Worm (Caenorhabditis elegans) whole organism, L4 larva: ENCODE data around the gene F47B10.6.

Experiments used
- T26A8.4 ChIP-seq: fragments of 200-800 bp; sonication (Bioruptor generic); IDR thresholded peaks from 2 replicates; pipeline ENCODE4 v1.3.6; 2022; ENCODE audit warnings: missing genetic modification characterization, missing compliant biosample characterization
- aly-2 ChIP-seq: sonication (generic microtip); optimal IDR thresholded peaks from 2 replicates; lab custom pipeline; 2018; ENCODE audit warnings: missing biosample characterization, missing genetic modification characterization
- daf-16 ChIP-seq, 3 experiments: sonication (generic microtip); optimal IDR thresholded peaks; 2 replicates each; lab custom pipeline; 2016 to 2017; ENCODE audit warnings: missing genetic modification characterization in 3 of 3, missing genetic modification reagents in 3 of 3, mild to moderate bottlenecking in 2 of 3, missing compliant biosample characterization in 2 of 3, missing biosample characterization in 1 of 3, moderate library complexity in 1 of 3
- dpl-1 ChIP-seq: fragments of 150-350 bp; optimal IDR thresholded peaks from 2 replicates; lab custom pipeline; 2014; ENCODE audit warnings: missing biosample characterization, missing genetic modification reagents, missing genetic modification characterization
- hif-1 ChIP-seq, 2 experiments: sonication (generic microtip); optimal IDR thresholded peaks; 2 replicates each; lab custom pipeline; 2016 to 2017; ENCODE audit warnings: missing compliant biosample characterization in 2 of 2, missing genetic modification characterization in 2 of 2, missing genetic modification reagents in 2 of 2, missing genotype in 2 of 2, mild to moderate bottlenecking in 1 of 2
- lin-13 ChIP-seq: fragments of 150-350 bp; optimal IDR thresholded peaks from 2 replicates; lab custom pipeline; 2014; ENCODE audit warnings: missing biosample characterization, missing genetic modification reagents, missing genetic modification characterization
- lin-15B ChIP-seq: fragments of 150-350 bp; sonication (generic microtip); optimal IDR thresholded peaks from 3 replicates; lab custom pipeline; 2014; ENCODE audit warnings: missing biosample characterization, missing genetic modification characterization
- lin-39 ChIP-seq: fragments of 150-350 bp; optimal IDR thresholded peaks from 2 replicates; lab custom pipeline; 2014; ENCODE audit warnings: missing biosample characterization, missing genetic modification reagents, missing genetic modification characterization
- lir-3 ChIP-seq: sonication (generic microtip); optimal IDR thresholded peaks from 2 replicates; lab custom pipeline; 2016; ENCODE audit warnings: mild to moderate bottlenecking, missing genetic modification characterization, missing compliant biosample characterization
- nhr-11 ChIP-seq: fragments of 150-350 bp; optimal IDR thresholded peaks from 2 replicates; lab custom pipeline; 2014; ENCODE audit warnings: missing biosample characterization, missing genetic modification characterization
- nhr-28 ChIP-seq: fragments of 150-350 bp; optimal IDR thresholded peaks from 2 replicates; lab custom pipeline; 2014; ENCODE audit warnings: missing biosample characterization, missing genetic modification characterization
- nhr-76 ChIP-seq: fragments of 150-350 bp; optimal IDR thresholded peaks from 2 replicates; lab custom pipeline; 2014; ENCODE audit warnings: missing biosample characterization, missing genetic modification characterization
- pha-4 ChIP-seq, 2 experiments: fragments of 150-350 bp in 1 of 2; fragments of 200-800 bp in 1 of 2; sonication (Bioruptor generic) in 1 of 2; IDR thresholded peaks in 1 of 2; optimal IDR thresholded peaks in 1 of 2; 2 replicates each; pipeline versions ENCODE4 v1.3.6 to Lab custom; 2014 to 2022; ENCODE audit warnings: missing genetic modification characterization in 2 of 2, missing genetic modification reagents in 2 of 2, missing biosample characterization in 1 of 2, missing compliant biosample characterization in 1 of 2
- skn-1 ChIP-seq: fragments of 150-350 bp; optimal IDR thresholded peaks from 2 replicates; lab custom pipeline; 2014; ENCODE audit warnings: missing biosample characterization, missing genetic modification characterization

DNA sequence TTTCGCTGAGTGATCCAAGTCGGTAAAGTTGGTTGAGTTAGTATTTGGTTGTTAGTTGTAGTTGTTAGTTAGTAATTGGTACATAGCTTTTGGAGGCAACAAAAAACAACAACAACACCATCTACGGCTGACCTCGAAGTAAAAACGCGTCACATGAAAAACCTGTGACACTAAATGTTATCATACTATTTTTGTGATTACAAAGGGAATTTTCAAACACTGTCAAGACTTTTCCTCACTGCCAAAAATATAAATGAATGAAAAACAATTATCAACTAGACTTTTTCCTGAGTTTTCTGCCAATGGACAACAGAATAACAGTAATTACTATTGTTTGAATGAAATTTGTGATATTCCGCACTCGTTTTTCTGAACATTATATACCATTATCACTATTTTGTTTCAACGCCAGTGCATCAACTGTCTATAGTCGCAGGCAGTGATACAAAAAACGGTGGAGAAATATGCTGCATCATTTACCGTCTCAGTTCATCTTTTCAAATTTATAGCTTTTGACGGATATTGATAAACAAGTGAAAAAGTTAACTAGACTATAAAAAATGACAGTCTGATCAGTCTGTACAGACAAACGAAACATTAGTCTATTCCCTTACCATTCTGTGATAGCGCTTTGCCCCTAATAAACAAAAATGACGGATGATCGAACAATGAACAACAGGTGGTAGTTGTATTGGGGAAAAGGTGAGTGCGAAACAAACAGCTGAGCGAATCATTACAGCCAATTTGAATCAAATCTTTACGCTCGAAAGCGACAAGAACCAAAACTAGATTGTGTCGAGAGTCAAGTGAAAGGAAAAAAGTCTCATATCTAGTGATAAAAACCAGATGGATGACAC, 26.3 kb downstream of the F47B10.6 start:
- TF ChIP-seq nhr-11 (tag; lab: Kevin White, UChicago) (no peak), dpl-1 (GFP tag; lab: Kevin White, UChicago) (no peak), pha-4 (GFP tag; IDR thresholded peaks at IDR 0.05; lab: Robert Waterston, UW) (no peak), pha-4 (tag; optimal IDR thresholded peaks at IDR 0.05; lab: Kevin White, UChicago) (no peak), lin-15B (no peak), daf-16 (GFP tag; optimal IDR thresholded peaks at IDR 0.05; lab: Kevin White, UChicago) (no peak), daf-16 (tag; optimal IDR thresholded peaks at IDR 0.05; lab: Kevin White, UChicago) (peak; percentile 80), nhr-76 (tag; lab: Kevin White, UChicago) (no peak), aly-2 (tag; lab: Kevin White, UChicago) (no peak), lir-3 (tag; lab: Kevin White, UChicago) (no peak), nhr-28 (no peak), skn-1 (no peak), hif-1 (tag; optimal IDR thresholded peaks at IDR 0.05; lab: Kevin White, UChicago) (no peak), lin-39 (no peak), T26A8.4 (GFP tag; lab: Robert Waterston, UW) (no peak), lin-13 (no peak)
